ENCODE assay signal across 1 fruit fly cellular context in the genomic region with DNA sequence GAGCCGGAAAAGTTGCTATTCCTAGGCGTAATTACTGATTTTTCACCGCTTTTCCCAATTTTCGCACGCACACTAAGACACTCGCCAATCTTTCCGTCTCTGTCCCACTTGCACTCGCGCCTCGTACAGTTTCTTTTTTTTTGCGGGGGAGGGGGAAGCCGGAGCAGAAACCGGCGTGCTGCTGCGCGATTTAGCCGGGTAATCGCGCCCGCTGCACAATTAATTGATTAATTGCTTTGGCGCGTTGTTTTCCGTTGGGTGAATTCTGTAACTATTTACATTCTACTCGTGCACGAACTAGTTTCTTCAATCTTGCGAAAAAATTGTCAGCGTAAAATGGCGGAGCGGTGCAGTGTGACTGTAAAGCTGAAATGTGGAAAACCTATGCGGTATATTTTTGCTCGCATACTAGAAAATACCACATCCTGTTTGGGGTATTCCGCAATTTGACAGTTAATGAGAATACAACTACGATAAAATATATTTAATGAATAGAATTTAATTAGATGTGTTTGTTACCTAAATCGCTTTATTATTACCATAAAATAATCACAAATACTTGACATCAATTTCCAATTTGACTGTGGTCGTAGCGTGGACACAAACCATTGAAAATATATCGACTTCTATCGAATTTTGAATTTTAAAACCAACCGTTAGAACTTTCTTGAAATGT.
TF ChIP-seq lines count a peak whose summit lies in the region.

A gene (minus strand): TSS at position 362 of the 676 bp plus-strand sequence.

TF ChIP-seq in whole organism, embryonic, 481 proteins besides CTCF, POLR2A, EP300 and RAD21 (continued from another document and continues in another):
- TF ChIP-seq CG18599 (GFP tag; optimal IDR thresholded peaks at IDR 0.05; lab: Kevin White, UChicago) (peak; percentile 38), CG13296 (GFP tag; optimal IDR thresholded peaks at IDR 0.05; lab: Kevin White, UChicago) (peak; percentile 57), sug (tag; optimal IDR thresholded peaks at IDR 0.05; lab: Kevin White, UChicago) (peak; percentile 68), Optix (GFP tag; IDR thresholded peaks at IDR 0.05; lab: Robert Waterston, UW) (no peak), CG4404 (GFP tag; IDR thresholded peaks at IDR 0.05; lab: Robert Waterston, UW) (0 out of 2 replicates have a peak, but pooled peaks have one; percentile 15), CG7928 (GFP tag; optimal IDR thresholded peaks at IDR 0.05; lab: Kevin White, UChicago) (peak; percentile 56), CG17829 (tag; optimal IDR thresholded peaks at IDR 0.05; lab: Kevin White, UChicago) (peak; percentile 80), pho (GFP tag; optimal IDR thresholded peaks at IDR 0.05; lab: Kevin White, UChicago) (peak; percentile 46), CG1024 (GFP tag; IDR thresholded peaks at IDR 0.05; lab: Robert Waterston, UW) (0 out of 2 replicates have a peak, but pooled peaks have one; percentile 14), Hand (GFP tag; optimal IDR thresholded peaks at IDR 0.05; lab: Kevin White, UChicago) (no peak), lbe (GFP tag; optimal IDR thresholded peaks at IDR 0.05; lab: Kevin White, UChicago) (peak; percentile 67), CG2120 (GFP tag; optimal IDR thresholded peaks at IDR 0.05; lab: Kevin White, UChicago) (peak; percentile 70), CG33557 (GFP tag; optimal IDR thresholded peaks at IDR 0.05; lab: Kevin White, UChicago) (peak; percentile 59), bigmax (GFP tag; optimal IDR thresholded peaks at IDR 0.05; lab: Kevin White, UChicago) (no peak), CG10147 (GFP tag; optimal IDR thresholded peaks at IDR 0.05; lab: Kevin White, UChicago) (peak; percentile 44), danr (GFP tag; IDR thresholded peaks at IDR 0.05; lab: Robert Waterston, UW) (no peak), Hr3 (GFP tag; optimal IDR thresholded peaks at IDR 0.05; lab: Kevin White, UChicago) (peak; percentile 49), CG1602 (GFP tag; optimal IDR thresholded peaks at IDR 0.05; lab: Kevin White, UChicago) (peak; percentile 74), CrebB (tag; optimal IDR thresholded peaks at IDR 0.05; lab: Kevin White, UChicago) (no peak), CG8290 (GFP tag; optimal IDR thresholded peaks at IDR 0.05; lab: Kevin White, UChicago) (peak; percentile 9), CG8290 (tag; optimal IDR thresholded peaks at IDR 0.05; lab: Kevin White, UChicago) (no peak), peb (GFP tag; IDR thresholded peaks at IDR 0.05; lab: Robert Waterston, UW) (no peak), CG6272 (GFP tag; IDR thresholded peaks at IDR 0.05; lab: Robert Waterston, UW) (0 out of 2 replicates have a peak, but pooled peaks have one; percentile 11), lilli (GFP tag; optimal IDR thresholded peaks at IDR 0.05; lab: Kevin White, UChicago) (peak; percentile 67), sr (GFP tag; IDR thresholded peaks at IDR 0.05; lab: Robert Waterston, UW) (0 out of 3 replicates have a peak, but pooled peaks have one; percentile 2), pfk (GFP tag; optimal IDR thresholded peaks at IDR 0.05; lab: Kevin White, UChicago) (peak; percentile 3), CG8478 (optimal IDR thresholded peaks at IDR 0.05; lab: Kevin White, UChicago) (peak; percentile 88), unc-4 (GFP tag; IDR thresholded peaks at IDR 0.05; lab: Robert Waterston, UW; ENCODE audit: partially characterized antibody) (peak; percentile 29; the same call in 1 of the 2 replicates), CG17612 (GFP tag; IDR thresholded peaks at IDR 0.05; lab: Robert Waterston, UW) (no peak), nmo (GFP tag; optimal IDR thresholded peaks at IDR 0.05; lab: Kevin White, UChicago) (peak; percentile 80), gcm (GFP tag; optimal IDR thresholded peaks at IDR 0.05; lab: Kevin White, UChicago) (no peak), CG3407 (GFP tag; optimal IDR thresholded peaks at IDR 0.05; lab: Kevin White, UChicago) (no peak), az2 (GFP tag; optimal IDR thresholded peaks at IDR 0.05; lab: Kevin White, UChicago) (peak; percentile 74), Chrac-16 (GFP tag; optimal IDR thresholded peaks at IDR 0.05; lab: Kevin White, UChicago) (peak; percentile 61), CG31441 (GFP tag; IDR thresholded peaks at IDR 0.05; lab: Robert Waterston, UW) (peak; percentile 61), sob (GFP tag; IDR thresholded peaks at IDR 0.05; lab: Robert Waterston, UW) (peak; percentile 58), Dad (GFP tag; optimal IDR thresholded peaks at IDR 0.05; lab: Kevin White, UChicago) (no peak), dpn (GFP tag; optimal IDR thresholded peaks at IDR 0.05; lab: Kevin White, UChicago) (peak; percentile 52 to 71), Kr (GFP tag; optimal IDR thresholded peaks at IDR 0.05; lab: Kevin White, UChicago) (no peak), Sox100B (GFP tag; optimal IDR thresholded peaks at IDR 0.05; lab: Kevin White, UChicago) (peak; percentile 35), Dbx (GFP tag; IDR thresholded peaks at IDR 0.05; lab: Robert Waterston, UW) (0 out of 3 replicates have a peak, but pooled peaks have one; percentile 51), CG4424 (GFP tag; optimal IDR thresholded peaks at IDR 0.05; lab: Kevin White, UChicago) (peak; percentile 60), CG10959 (GFP tag; IDR thresholded peaks at IDR 0.05; lab: Robert Waterston, UW) (no peak), yki (optimal IDR thresholded peaks at IDR 0.05; lab: Kevin White, UChicago) (no peak), CG10654 (GFP tag; optimal IDR thresholded peaks at IDR 0.05; lab: Kevin White, UChicago) (peak; percentile 36), so (GFP tag; IDR thresholded peaks at IDR 0.05; lab: Robert Waterston, UW) (no peak), Nf-YA (GFP tag; IDR thresholded peaks at IDR 0.05; lab: Robert Waterston, UW) (peak; percentile 32; the same call in 1 of the 2 replicates), TFAM (GFP tag; optimal IDR thresholded peaks at IDR 0.05; lab: Kevin White, UChicago) (no peak), CG8944 (GFP tag; optimal IDR thresholded peaks at IDR 0.05; lab: Kevin White, UChicago) (peak; percentile 6), CG3838 (GFP tag; optimal IDR thresholded peaks at IDR 0.05; lab: Kevin White, UChicago) (peak; percentile 46), ara (GFP tag; IDR thresholded peaks at IDR 0.05; lab: Robert Waterston, UW) (peak; percentile 18; the same call in 1 of the 2 replicates), Camta (GFP tag; optimal IDR thresholded peaks at IDR 0.05; lab: Kevin White, UChicago) (peak; percentile 9), CG31365 (tag; optimal IDR thresholded peaks at IDR 0.05; lab: Kevin White, UChicago) (peak; percentile 34), sc (optimal IDR thresholded peaks at IDR 0.05; lab: Kevin White, UChicago) (no peak), sc (GFP tag; optimal IDR thresholded peaks at IDR 0.05; lab: Kevin White, UChicago) (no peak), Bdp1 (GFP tag; optimal IDR thresholded peaks at IDR 0.05; lab: Kevin White, UChicago) (peak; percentile 29), CG15601 (tag; optimal IDR thresholded peaks at IDR 0.05; lab: Kevin White, UChicago) (peak; percentile 69), CG13424 (tag; optimal IDR thresholded peaks at IDR 0.05; lab: Kevin White, UChicago) (peak; percentile 79), CG13894 (tag; optimal IDR thresholded peaks at IDR 0.05; lab: Kevin White, UChicago) (no peak), CG18262 (tag; optimal IDR thresholded peaks at IDR 0.05; lab: Kevin White, UChicago) (peak; percentile 64), usp (GFP tag; optimal IDR thresholded peaks at IDR 0.05; lab: Kevin White, UChicago) (no peak), CG8281 (tag; optimal IDR thresholded peaks at IDR 0.05; lab: Kevin White, UChicago) (peak; percentile 15), CG11504 (tag; optimal IDR thresholded peaks at IDR 0.05; lab: Kevin White, UChicago) (peak; percentile 71), rib (GFP tag; IDR thresholded peaks at IDR 0.05; lab: Robert Waterston, UW) (peak; percentile 63), CG12236 (GFP tag; optimal IDR thresholded peaks at IDR 0.05; lab: Kevin White, UChicago) (no peak), shn (GFP tag; optimal IDR thresholded peaks at IDR 0.05; lab: Kevin White, UChicago) (no peak), jumu (GFP tag; optimal IDR thresholded peaks at IDR 0.05; lab: Kevin White, UChicago) (no peak), slp2 (GFP tag; optimal IDR thresholded peaks at IDR 0.05; lab: Kevin White, UChicago) (no peak), CG11696 (GFP tag; IDR thresholded peaks at IDR 0.05; lab: Robert Waterston, UW) (no peak), B-H2 (GFP tag; optimal IDR thresholded peaks at IDR 0.05; lab: Kevin White, UChicago) (no peak), HLH3B (GFP tag; IDR thresholded peaks at IDR 0.05; lab: Robert Waterston, UW) (peak; percentile 58), sens (GFP tag; lab: Kevin White, UChicago) (peak; percentile 86), CG3995 (GFP tag; optimal IDR thresholded peaks at IDR 0.05; lab: Kevin White, UChicago) (no peak), cg (GFP tag; optimal IDR thresholded peaks at IDR 0.05; lab: Kevin White, UChicago) (peak; percentile 97), CG17186 (GFP tag; optimal IDR thresholded peaks at IDR 0.05; lab: Kevin White, UChicago) (peak; percentile 54), gt (GFP tag; IDR thresholded peaks at IDR 0.05; lab: Robert Waterston, UW) (no peak), CG8089 (GFP tag; optimal IDR thresholded peaks at IDR 0.05; lab: Kevin White, UChicago) (peak; percentile 25), Ssrp (tag; optimal IDR thresholded peaks at IDR 0.05; lab: Kevin White, UChicago) (peak; percentile 56), CG17361 (GFP tag; IDR thresholded peaks at IDR 0.05; lab: Robert Waterston, UW) (peak; percentile 64; the same call in 2 of the 3 replicates), Sin3A (optimal IDR thresholded peaks at IDR 0.05; lab: Kevin White, UChicago) (peak; percentile 83), Adf1 (GFP tag; IDR thresholded peaks at IDR 0.05; lab: Robert Waterston, UW) (peak; percentile 48; the same call in 1 of the 2 replicates), Dp (GFP tag; optimal IDR thresholded peaks at IDR 0.05; lab: Kevin White, UChicago) (peak; percentile 67), CG9609 (GFP tag; optimal IDR thresholded peaks at IDR 0.05; lab: Kevin White, UChicago) (peak; percentile 31), MESR4 (GFP tag; optimal IDR thresholded peaks at IDR 0.05; lab: Kevin White, UChicago) (peak; percentile 90), Sox102F (GFP tag; optimal IDR thresholded peaks at IDR 0.05; lab: Kevin White, UChicago) (peak; percentile 76), CG17802 (tag; optimal IDR thresholded peaks at IDR 0.05; lab: Kevin White, UChicago) (peak; percentile 29), CG12219 (GFP tag; optimal IDR thresholded peaks at IDR 0.05; lab: Kevin White, UChicago) (peak; percentile 33), pros (GFP tag; optimal IDR thresholded peaks at IDR 0.05; lab: Kevin White, UChicago) (peak; percentile 60), ftz-f1 (GFP tag; optimal IDR thresholded peaks at IDR 0.05; lab: Kevin White, UChicago) (no peak), CG6791 (GFP tag; IDR thresholded peaks at IDR 0.05; lab: Robert Waterston, UW; ENCODE audit: partially characterized antibody) (no peak), HmgZ (tag; optimal IDR thresholded peaks at IDR 0.05; lab: Kevin White, UChicago) (peak; percentile 53), YL-1 (GFP tag; optimal IDR thresholded peaks at IDR 0.05; lab: Kevin White, UChicago) (peak; percentile 89), CG1233 (GFP tag; optimal IDR thresholded peaks at IDR 0.05; lab: Kevin White, UChicago) (peak; percentile 33), CG2116 (GFP tag; optimal IDR thresholded peaks at IDR 0.05; lab: Kevin White, UChicago) (peak; percentile 82), Xbp1 (GFP tag; optimal IDR thresholded peaks at IDR 0.05; lab: Kevin White, UChicago) (peak; percentile 64), chm (GFP tag; IDR thresholded peaks at IDR 0.05; lab: Robert Waterston, UW) (peak; percentile 50), CG9727 (GFP tag; optimal IDR thresholded peaks at IDR 0.05; lab: Kevin White, UChicago) (peak; percentile 48), Hmr (GFP tag; optimal IDR thresholded peaks at IDR 0.05; lab: Kevin White, UChicago) (peak; percentile 57), inv (GFP tag; IDR thresholded peaks at IDR 0.05; lab: Robert Waterston, UW; ENCODE audit: partially characterized antibody) (no peak; the same call in 1 of the 2 replicates), tin (GFP tag; optimal IDR thresholded peaks at IDR 0.05; lab: Kevin White, UChicago) (peak; percentile 63), exex (tag; optimal IDR thresholded peaks at IDR 0.05; lab: Kevin White, UChicago) (peak; percentile 2), CG4820 (GFP tag; optimal IDR thresholded peaks at IDR 0.05; lab: Kevin White, UChicago) (peak; percentile 37), trh (GFP tag; optimal IDR thresholded peaks at IDR 0.05; lab: Kevin White, UChicago) (no peak), Dek (tag; optimal IDR thresholded peaks at IDR 0.05; lab: Kevin White, UChicago) (peak; percentile 65), repo (GFP tag; optimal IDR thresholded peaks at IDR 0.05; lab: Kevin White, UChicago) (no peak), caup (GFP tag; optimal IDR thresholded peaks at IDR 0.05; lab: Kevin White, UChicago; ENCODE audit: severe bottlenecking) (peak; percentile 16), CG3065 (GFP tag; optimal IDR thresholded peaks at IDR 0.05; lab: Kevin White, UChicago) (peak; percentile 1), tx (GFP tag; optimal IDR thresholded peaks at IDR 0.05; lab: Kevin White, UChicago) (peak; percentile 13), gro (GFP tag; optimal IDR thresholded peaks at IDR 0.05; lab: Kevin White, UChicago) (no peak), zfh1 (GFP tag; IDR thresholded peaks at IDR 0.05; lab: Robert Waterston, UW) (peak; percentile 65), Awh (GFP tag; IDR thresholded peaks at IDR 0.05; lab: Robert Waterston, UW) (peak; percentile 54; the same call in 1 of the 2 replicates), CG10209 (GFP tag; optimal IDR thresholded peaks at IDR 0.05; lab: Kevin White, UChicago) (peak; percentile 63), CG4730 (GFP tag; IDR thresholded peaks at IDR 0.05; lab: Robert Waterston, UW) (peak; percentile 46; the same call in 1 of the 2 replicates), Ada2b (GFP tag; IDR thresholded peaks at IDR 0.05; lab: Robert Waterston, UW) (peak; percentile 67), scrt (GFP tag; optimal IDR thresholded peaks at IDR 0.05; lab: Kevin White, UChicago) (peak; percentile 1), CG2202 (tag; optimal IDR thresholded peaks at IDR 0.05; lab: Kevin White, UChicago) (peak; percentile 11), HHEX (GFP tag; optimal IDR thresholded peaks at IDR 0.05; lab: Kevin White, UChicago) (peak; percentile 22), CG1603 (tag; optimal IDR thresholded peaks at IDR 0.05; lab: Kevin White, UChicago) (peak; percentile 87), nerfin-1 (tag; optimal IDR thresholded peaks at IDR 0.05; lab: Kevin White, UChicago) (peak; percentile 42), Oaz (GFP tag; IDR thresholded peaks at IDR 0.05; lab: Robert Waterston, UW) (peak; percentile 31; the same call in 1 of the 2 replicates), tgo (GFP tag; IDR thresholded peaks at IDR 0.05; lab: Robert Waterston, UW) (peak; percentile 61; the same call in 2 of the 3 replicates), CG4328 (GFP tag; optimal IDR thresholded peaks at IDR 0.05; lab: Kevin White, UChicago) (peak; percentile 42)
